Worm (Caenorhabditis elegans) whole organism, young adult: ENCODE results near the gene flp-23.
A peak's percentile ranks its signal among the peaks of the same experiment; 100 is the strongest.

Experiments
- B0261.1 ChIP-seq: sonication (generic microtip); optimal IDR thresholded peaks from 2 replicates; lab custom pipeline; 2016; ENCODE audit warnings: mild to moderate bottlenecking, missing genetic modification characterization, moderate library complexity, missing compliant biosample characterization
- F23B12.7 ChIP-seq: sonication (generic microtip); optimal IDR thresholded peaks from 2 replicates; lab custom pipeline; 2017; ENCODE audit warnings: missing genetic modification characterization, mild to moderate bottlenecking, missing compliant biosample characterization, antibody characterized with exemption, moderate library complexity; ENCODE audit not compliant: insufficient read depth
- F37B4.10 ChIP-seq: fragments of 200-800 bp; sonication (Bioruptor generic); IDR thresholded peaks from 2 replicates; pipeline ENCODE4 v1.3.6; 2022; ENCODE audit warnings: missing genetic modification characterization, missing compliant biosample characterization
- F49E8.2 ChIP-seq: sonication (generic microtip); optimal IDR thresholded peaks from 3 replicates; lab custom pipeline; 2017; ENCODE audit warnings: missing genetic modification characterization, mild to moderate bottlenecking, missing compliant biosample characterization, antibody characterized with exemption, moderate library complexity; ENCODE audit not compliant: insufficient read depth
- F55B11.4 ChIP-seq: sonication (generic microtip); optimal IDR thresholded peaks from 2 replicates; lab custom pipeline; 2016; ENCODE audit warnings: missing compliant biosample characterization, missing genetic modification characterization, borderline replicate concordance; ENCODE audit not compliant: insufficient read depth
- Y95B8A.8 ChIP-seq: fragments of 200-800 bp; sonication (Bioruptor generic); IDR thresholded peaks from 2 replicates; pipeline ENCODE4 v1.3.6; 2022; ENCODE audit warnings: missing genetic modification reagents, missing genetic modification characterization, missing compliant biosample characterization
- ama-1 ChIP-seq, 3 experiments: fragments of 150-350 bp in 1 of 3; sonication (generic microtip) in 2 of 3; optimal IDR thresholded peaks; 2 replicates each; lab custom pipeline; 2014 to 2018; ENCODE audit warnings: missing biosample characterization in 2 of 3, missing genetic modification characterization in 2 of 3, missing genetic modification reagents in 2 of 3
- cebp-1 ChIP-seq, 2 experiments: fragments of 200-800 bp in 1 of 2; sonication (Bioruptor generic) in 1 of 2; sonication (generic microtip) in 1 of 2; IDR thresholded peaks in 1 of 2; optimal IDR thresholded peaks in 1 of 2; 2 replicates each; pipeline versions ENCODE4 v1.3.6 to Lab custom; 2017 to 2022; ENCODE audit warnings: missing compliant biosample characterization in 2 of 2, missing genetic modification characterization in 2 of 2, mild to moderate bottlenecking in 1 of 2, missing genetic modification reagents in 1 of 2, moderate library complexity in 1 of 2
- ceh-27 ChIP-seq: fragments of 200-800 bp; sonication (Bioruptor generic); optimal IDR thresholded peaks from 2 replicates; lab custom pipeline; 2018; ENCODE audit warnings: mild to moderate bottlenecking, missing genetic modification characterization, moderate library complexity, missing compliant biosample characterization
- chd-7 ChIP-seq: sonication (generic microtip); optimal IDR thresholded peaks from 2 replicates; lab custom pipeline; 2016; ENCODE audit warnings: mild to moderate bottlenecking, missing genetic modification characterization, moderate library complexity, missing compliant biosample characterization
- ets-4 ChIP-seq: fragments of 200-800 bp; sonication (Bioruptor generic); optimal IDR thresholded peaks from 2 replicates; lab custom pipeline; 2018; ENCODE audit warnings: mild to moderate bottlenecking, missing genetic modification characterization, missing compliant biosample characterization
- hmg-20 ChIP-seq: fragments of 200-800 bp; sonication (Bioruptor generic); IDR thresholded peaks from 2 replicates; pipeline ENCODE4 v1.3.6; 2022; ENCODE audit warnings: missing genetic modification reagents, missing genetic modification characterization, missing compliant biosample characterization
- let-607 ChIP-seq, 2 experiments: fragments of 200-800 bp in 1 of 2; sonication (Bioruptor generic) in 1 of 2; sonication (generic microtip) in 1 of 2; optimal IDR thresholded peaks; 2 replicates each; lab custom pipeline; 2016 to 2018; ENCODE audit warnings: mild to moderate bottlenecking in 2 of 2, missing compliant biosample characterization in 2 of 2, missing genetic modification characterization in 2 of 2, moderate library complexity in 2 of 2, missing genotype in 1 of 2
- lin-40 ChIP-seq: sonication (generic microtip); optimal IDR thresholded peaks from 2 replicates; lab custom pipeline; 2016; ENCODE audit warnings: missing genetic modification characterization, mild to moderate bottlenecking, missing compliant biosample characterization, missing genotype, missing genetic modification reagents
- madf-8 ChIP-seq: fragments of 200-800 bp; sonication (Bioruptor generic); conservative IDR thresholded peaks from 2 replicates; pipeline ENCODE4 v1.3.6; 2022; ENCODE audit warnings: missing genetic modification reagents, missing genetic modification characterization, missing compliant biosample characterization
- nhr-27 ChIP-seq: fragments of 200-800 bp; sonication (Bioruptor generic); optimal IDR thresholded peaks from 2 replicates; lab custom pipeline; 2018; ENCODE audit warnings: mild to moderate bottlenecking, missing genetic modification characterization, moderate library complexity, missing compliant biosample characterization
- nhr-80 ChIP-seq: sonication (generic microtip); optimal IDR thresholded peaks from 2 replicates; lab custom pipeline; 2016; ENCODE audit warnings: missing genetic modification characterization, missing compliant biosample characterization
- repo-1 ChIP-seq: sonication (generic microtip); optimal IDR thresholded peaks from 2 replicates; lab custom pipeline; 2017; ENCODE audit warnings: mild to moderate bottlenecking, missing genetic modification characterization, missing compliant biosample characterization
- rpc-1 ChIP-seq, 2 experiments: fragments of 150-350 bp in 1 of 2; sonication (generic microtip) in 1 of 2; optimal IDR thresholded peaks; 2 replicates each; lab custom pipeline; 2014 to 2018; ENCODE audit warnings: missing biosample characterization in 1 of 2, missing genetic modification characterization in 1 of 2, missing genetic modification reagents in 1 of 2, missing genotype in 1 of 2
- snpc-1.1 ChIP-seq: sonication (generic microtip); optimal IDR thresholded peaks from 2 replicates; lab custom pipeline; 2017; ENCODE audit warnings: missing genetic modification characterization, mild to moderate bottlenecking, missing compliant biosample characterization, antibody characterized with exemption, moderate library complexity, missing genotype, missing genetic modification reagents; ENCODE audit not compliant: insufficient read depth
- snpc-3.4 ChIP-seq: sonication (generic microtip); optimal IDR thresholded peaks from 2 replicates; lab custom pipeline; 2017; ENCODE audit warnings: missing genetic modification characterization, mild to moderate bottlenecking, missing compliant biosample characterization, antibody characterized with exemption, moderate library complexity, missing genotype, missing genetic modification reagents
- somi-1 ChIP-seq: fragments of 200-800 bp; sonication (Bioruptor generic); optimal IDR thresholded peaks from 2 replicates; lab custom pipeline; 2018; ENCODE audit warnings: mild to moderate bottlenecking, missing genetic modification characterization, missing compliant biosample characterization
- tbp1 ChIP-seq: fragments of 200-800 bp; sonication (Bioruptor generic); optimal IDR thresholded peaks from 2 replicates; lab custom pipeline; 2018; ENCODE audit warnings: mild to moderate bottlenecking, missing genetic modification characterization, missing compliant biosample characterization
- tbx-9 ChIP-seq: sonication (generic microtip); optimal IDR thresholded peaks from 2 replicates; lab custom pipeline; 2016; ENCODE audit warnings: borderline replicate concordance, missing genetic modification characterization, inconsistent platforms, missing compliant biosample characterization
- zfh-2 ChIP-seq: fragments of 200-800 bp; sonication (Bioruptor generic); conservative IDR thresholded peaks from 2 replicates; pipeline ENCODE4 v1.3.6; 2022; ENCODE audit warnings: missing genetic modification reagents, missing genetic modification characterization, missing compliant biosample characterization
- ztf-26 ChIP-seq: sonication (generic microtip); optimal IDR thresholded peaks from 2 replicates; lab custom pipeline; 2017; ENCODE audit warnings: missing genetic modification characterization, missing compliant biosample characterization

The flp-23 gene

ce11 chrIII:8654400-8654980, 3.9 kb downstream of the flp-23 start:
- no peak for TF ChIP-seq hmg-20 (GFP tag; lab: Robert Waterston, UW)
- TF ChIP-seq somi-1: peak; percentile 33
- no peak for TF ChIP-seq F55B11.4 (tag; lab: Kevin White, UChicago)
- TF ChIP-seq madf-8: no peak
- no peak for TF ChIP-seq repo-1 (tag; lab: Kevin White, UChicago)
- no peak for TF ChIP-seq tbx-9 (tag; lab: Kevin White, UChicago)
- no peak for TF ChIP-seq ama-1 (optimal IDR thresholded peaks at IDR 0.05; lab: Kevin White, UChicago)
- no peak for TF ChIP-seq ama-1 (GFP tag; optimal IDR thresholded peaks at IDR 0.05; lab: Kevin White, UChicago)
- no peak for TF ChIP-seq chd-7 (tag; lab: Kevin White, UChicago)

- TF ChIP-seq Y95B8A.8: no peak
- TF ChIP-seq ceh-27 (GFP tag; lab: Kevin White, UChicago): no peak
- TF ChIP-seq ztf-26 (tag; lab: Kevin White, UChicago): peak; percentile 14
Observed at ce11 chrIII:8655412-8655811, 4.8 kb downstream of the flp-23 start.

ce11 chrIII:8656055-8656454, 5.5 kb downstream of the flp-23 start:
- TF ChIP-seq cebp-1 (GFP tag; IDR thresholded peaks at IDR 0.05; lab: Robert Waterston, UW) (no peak), cebp-1 (tag; optimal IDR thresholded peaks at IDR 0.05; lab: Kevin White, UChicago) (peak; percentile 29), B0261.1 (tag; lab: Kevin White, UChicago) (no peak), rpc-1 (optimal IDR thresholded peaks at IDR 0.05; lab: Kevin White, UChicago) (no peak), rpc-1 (tag; optimal IDR thresholded peaks at IDR 0.05; lab: Kevin White, UChicago) (no peak)

- TF ChIP-seq cebp-1 (GFP tag; IDR thresholded peaks at IDR 0.05; lab: Robert Waterston, UW) (no peak), cebp-1 (tag; optimal IDR thresholded peaks at IDR 0.05; lab: Kevin White, UChicago) (peak; percentile 21), let-607 (tag; optimal IDR thresholded peaks at IDR 0.05; lab: Kevin White, UChicago) (peak in 1 of 2 experiments; percentile 20), lin-40 (tag; lab: Kevin White, UChicago) (peak; percentile 10), zfh-2 (GFP tag; lab: Robert Waterston, UW) (no peak), nhr-27 (tag; lab: Kevin White, UChicago) (no peak), F49E8.2 (tag; lab: Kevin White, UChicago) (no peak), nhr-80 (peak; percentile 76), F23B12.7 (tag; lab: Kevin White, UChicago) (no peak), snpc-3.4 (tag; lab: Kevin White, UChicago) (no peak), tbp1 (GFP tag; lab: Kevin White, UChicago) (peak; percentile 47)
Observed at ce11 chrIII:8656957-8657356, 6.4 kb downstream of the flp-23 start.

- TF ChIP-seq F37B4.10: 0 out of 2 replicates have a peak, but pooled peaks have one; percentile 62
- TF ChIP-seq snpc-1.1 (tag; lab: Kevin White, UChicago): no peak
- peak; percentile 34 for TF ChIP-seq ama-1 (optimal IDR thresholded peaks at IDR 0.05; lab: Kevin White, UChicago)
- TF ChIP-seq ama-1 (GFP tag; optimal IDR thresholded peaks at IDR 0.05; lab: Kevin White, UChicago): no peak
- TF ChIP-seq ets-4: peak; percentile 41
Observed at ce11 chrIII:8657676-8658366, 7.3 kb downstream of the flp-23 start.
